Worm (Caenorhabditis elegans) whole organism, L1 larva: ENCODE measurements around the gene F58G1.8.

ENCODE experiments used
- aly-2 ChIP-seq: fragments of 150-350 bp; optimal IDR thresholded peaks from 2 replicates; lab custom pipeline; 2014; ENCODE audit warnings: missing biosample characterization, missing genetic modification characterization
- blmp-1 ChIP-seq: fragments of 150-350 bp; optimal IDR thresholded peaks from 2 replicates; lab custom pipeline; 2014; ENCODE audit warnings: missing biosample characterization, missing genetic modification characterization
- ceh-8 ChIP-seq: fragments of 200-800 bp; sonication (Bioruptor generic); optimal IDR thresholded peaks from 2 replicates; lab custom pipeline; 2018; ENCODE audit warnings: mild to moderate bottlenecking, missing genetic modification characterization, moderate library complexity, missing compliant biosample characterization
- grh-1 ChIP-seq: fragments of 200-800 bp; sonication (Bioruptor generic); IDR thresholded peaks from 2 replicates; pipeline ENCODE4 v1.3.6; 2022; ENCODE audit warnings: missing genetic modification reagents, missing genetic modification characterization, missing compliant biosample characterization
- hlh-17 ChIP-seq: fragments of 200-800 bp; sonication (Bioruptor generic); optimal IDR thresholded peaks from 2 replicates; lab custom pipeline; 2018; ENCODE audit warnings: missing genetic modification characterization, mild to moderate bottlenecking, missing compliant biosample characterization, moderate library complexity, borderline replicate concordance
- mep-1 ChIP-seq: fragments of 150-350 bp; optimal IDR thresholded peaks from 2 replicates; lab custom pipeline; 2014; ENCODE audit warnings: missing biosample characterization, missing genetic modification characterization
- nhr-11 ChIP-seq: fragments of 150-350 bp; optimal IDR thresholded peaks from 2 replicates; lab custom pipeline; 2014; ENCODE audit warnings: missing biosample characterization, missing genetic modification characterization
- unc-130 ChIP-seq: fragments of 150-350 bp; optimal IDR thresholded peaks from 2 replicates; lab custom pipeline; 2017; ENCODE audit warnings: missing biosample characterization, missing genetic modification characterization, inconsistent platforms

DNA sequence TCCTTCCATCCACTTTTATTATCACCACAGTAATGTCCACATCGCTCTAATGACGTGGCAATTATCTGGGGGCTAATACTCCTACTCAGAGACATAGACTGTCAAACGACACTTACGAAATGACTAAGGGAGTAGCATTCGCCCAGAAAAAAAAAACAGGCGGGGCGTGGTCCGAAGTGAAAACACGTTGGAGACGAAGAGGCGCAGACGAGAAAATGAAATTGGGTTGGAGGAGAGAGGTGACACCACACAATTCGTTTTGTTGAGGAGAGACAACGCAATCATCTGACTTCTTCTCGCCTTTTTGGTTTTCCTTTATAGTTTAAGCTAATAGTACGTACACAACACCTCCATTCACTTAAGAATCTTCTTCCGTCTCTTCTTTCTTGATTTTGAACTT lies 13.7 kb upstream of the F58G1.8 start:
- TF ChIP-seq hlh-17 (GFP tag; lab: Kevin White, UChicago) (no peak), blmp-1 (tag; lab: Kevin White, UChicago) (peak; percentile 55), ceh-8 (GFP tag; lab: Kevin White, UChicago) (no peak), nhr-11 (no peak), grh-1 (GFP tag; lab: Robert Waterston, UW) (no peak), aly-2 (tag; lab: Kevin White, UChicago) (no peak), mep-1 (no peak), unc-130 (tag; lab: Kevin White, UChicago) (no peak)
